Fruit fly (Drosophila melanogaster): ENCODE results near the gene Smyd5.

The Smyd5 gene

DNA sequence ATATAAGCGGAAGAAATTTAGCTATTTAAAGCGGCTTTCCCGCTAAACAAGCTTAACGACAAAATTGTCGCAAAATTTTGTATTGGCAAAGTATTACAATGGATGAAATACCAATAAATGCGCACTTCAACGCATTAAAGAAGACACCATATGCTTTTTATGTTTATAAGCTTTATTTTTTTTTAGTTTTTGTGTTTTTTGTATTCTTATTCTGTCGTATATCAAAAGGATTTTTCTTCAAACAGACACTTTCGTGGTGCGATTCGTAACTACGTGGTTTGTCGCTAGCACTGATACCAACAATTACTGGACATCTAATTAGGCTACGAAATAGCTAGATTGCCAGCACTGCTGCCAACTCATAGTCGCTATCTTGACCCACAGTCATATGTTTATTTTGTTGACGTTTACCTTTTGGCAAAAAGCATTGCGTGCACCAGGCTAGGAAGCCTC, 3.9 kb downstream of the Smyd5 start, which contains the start of gene Ddrgk1 (continued):
- TF ChIP-seq BEAF-32 (GFP tag; optimal IDR thresholded peaks at IDR 0.05) (peak; percentile 13), NC2α (GFP tag; optimal IDR thresholded peaks at IDR 0.05) (no peak), Max (GFP tag; optimal IDR thresholded peaks at IDR 0.05) (peak; percentile 33), klu (GFP tag; IDR thresholded peaks at IDR 0.05) (0 out of 2 replicates have a peak, but pooled peaks have one; percentile 7), ind (GFP tag; optimal IDR thresholded peaks at IDR 0.05) (peak; percentile 41), row (GFP tag; IDR thresholded peaks at IDR 0.05) (peak; percentile 88), stwl (tag; optimal IDR thresholded peaks at IDR 0.05) (peak; percentile 10), CG4854 (GFP tag; optimal IDR thresholded peaks at IDR 0.05) (no peak), gro (GFP tag; optimal IDR thresholded peaks at IDR 0.05) (peak; percentile 6), nom (GFP tag; optimal IDR thresholded peaks at IDR 0.05) (no peak), E2f1 (GFP tag; IDR thresholded peaks at IDR 0.05) (0 out of 2 replicates have a peak, but pooled peaks have one; percentile 7), dpn (GFP tag; optimal IDR thresholded peaks at IDR 0.05) (peak; percentile 13 to 26), Fer1 (GFP tag; optimal IDR thresholded peaks at IDR 0.05) (no peak), CG10654 (GFP tag; optimal IDR thresholded peaks at IDR 0.05) (peak; percentile 8), CG18619 (GFP tag; optimal IDR thresholded peaks at IDR 0.05) (no peak), vvl (GFP tag; IDR thresholded peaks at IDR 0.05) (0 out of 2 replicates have a peak, but pooled peaks have one; percentile 10), CG2712 (tag; optimal IDR thresholded peaks at IDR 0.05) (peak; percentile 40), maf-S (GFP tag; optimal IDR thresholded peaks at IDR 0.05) (peak; percentile 4), CG11085 (GFP tag; IDR thresholded peaks at IDR 0.05) (no peak), MBD-R2 (GFP tag; IDR thresholded peaks at IDR 0.05) (peak; percentile 93), dysf (GFP tag; IDR thresholded peaks at IDR 0.05) (no peak), Ptx1 (GFP tag; IDR thresholded peaks at IDR 0.05) (peak; percentile 37), kay (GFP tag; optimal IDR thresholded peaks at IDR 0.05) (peak; percentile 52), Sin3A (optimal IDR thresholded peaks at IDR 0.05) (peak; percentile 14), Med (GFP tag) (peak; percentile 81), CG8290 (GFP tag; optimal IDR thresholded peaks at IDR 0.05) (peak; percentile 67), CG8290 (tag; optimal IDR thresholded peaks at IDR 0.05) (no peak), crp (GFP tag; optimal IDR thresholded peaks at IDR 0.05) (peak; percentile 59 to 88), pzg (GFP tag; optimal IDR thresholded peaks at IDR 0.05) (peak; percentile 52), CG14710 (tag; optimal IDR thresholded peaks at IDR 0.05) (peak; percentile 42), hbn (GFP tag; IDR thresholded peaks at IDR 0.05; ENCODE audit: partially characterized antibody) (no peak), CG12391 (tag; optimal IDR thresholded peaks at IDR 0.05) (peak; percentile 46), onecut (GFP tag; IDR thresholded peaks at IDR 0.05) (no peak), chif (GFP tag; optimal IDR thresholded peaks at IDR 0.05) (peak in 1 of 2 experiments; percentile 12), CG17912 (GFP tag; optimal IDR thresholded peaks at IDR 0.05) (no peak), tgo (GFP tag; IDR thresholded peaks at IDR 0.05) (0 out of 3 replicates have a peak, but pooled peaks have one; percentile 27), twi (tag; optimal IDR thresholded peaks at IDR 0.05) (peak; percentile 73), Sox102F (GFP tag; optimal IDR thresholded peaks at IDR 0.05) (no peak), tx (GFP tag; optimal IDR thresholded peaks at IDR 0.05) (peak; percentile 37), CG30403 (GFP tag; optimal IDR thresholded peaks at IDR 0.05) (peak; percentile 42), Chrac-16 (GFP tag; optimal IDR thresholded peaks at IDR 0.05) (peak; percentile 6), CG11560 (tag; IDR thresholded peaks at IDR 0.05) (no peak), odd (GFP tag; optimal IDR thresholded peaks at IDR 0.05) (no peak), Xbp1 (GFP tag; optimal IDR thresholded peaks at IDR 0.05) (peak; percentile 31)
